Fruit fly (Drosophila melanogaster) whole organism, wandering third instar larva: ENCODE data around the gene S6k.
A peak's percentile ranks its signal among the peaks of the same experiment; 100 is the strongest.

Experiments
- CG9705 ChIP-seq: fragments of 200-800 bp; sonication (Bioruptor generic); optimal IDR thresholded peaks from 2 replicates; lab custom pipeline; 2018; ENCODE audit warnings: missing biosample characterization, mild to moderate bottlenecking, missing genetic modification characterization
- CrebA ChIP-seq: fragments of 200-800 bp; sonication (Bioruptor generic); optimal IDR thresholded peaks from 2 replicates; lab custom pipeline; 2016; ENCODE audit warnings: missing biosample characterization, mild to moderate bottlenecking, missing genetic modification characterization, borderline replicate concordance
- Dfd ChIP-seq: fragments of >200 bp; optimal IDR thresholded peaks from 2 replicates; lab custom pipeline; 2017; ENCODE audit warnings: missing biosample characterization, missing genetic modification characterization
- Dif ChIP-seq: fragments of 200-275, 200-300 bp; sonication (Bioruptor generic); optimal IDR thresholded peaks from 2 replicates; lab custom pipeline; 2018; ENCODE audit warnings: missing biosample characterization, missing genetic modification characterization; ENCODE audit not compliant: partially characterized antibody
- GATAd ChIP-seq: sonication (Bioruptor generic); optimal IDR thresholded peaks from 2 replicates; lab custom pipeline; 2016; ENCODE audit warnings: missing biosample characterization, missing genetic modification characterization
- HLH106 ChIP-seq: fragments of 200-800 bp; optimal IDR thresholded peaks from 3 replicates; lab custom pipeline; 2019; ENCODE audit warnings: missing biosample characterization, mild to moderate bottlenecking, missing genetic modification characterization, moderate library complexity
- Hnf4 ChIP-seq: fragments of 200-800 bp; sonication (Bioruptor generic); optimal IDR thresholded peaks from 2 replicates; lab custom pipeline; 2016; ENCODE audit warnings: missing biosample characterization, mild to moderate bottlenecking, missing genetic modification characterization
- Hr78 ChIP-seq: fragments of >200 bp; optimal IDR thresholded peaks from 2 replicates; lab custom pipeline; 2017; ENCODE audit warnings: missing biosample characterization, missing genetic modification characterization
- Hr83 ChIP-seq: fragments of 200-300 bp; sonication (Bioruptor generic); optimal IDR thresholded peaks from 2 replicates; lab custom pipeline; 2016; ENCODE audit warnings: missing biosample characterization, mild to moderate bottlenecking, missing genetic modification characterization, moderate library complexity; ENCODE audit not compliant: poor library complexity, severe bottlenecking
- Mio ChIP-seq: sonication (Bioruptor generic); optimal IDR thresholded peaks from 2 replicates; lab custom pipeline; 2016; ENCODE audit warnings: missing biosample characterization, missing genetic modification characterization
- Myc ChIP-seq: fragments of >200 bp; optimal IDR thresholded peaks from 2 replicates; lab custom pipeline; 2017
- N ChIP-seq: fragments of >200 bp; optimal IDR thresholded peaks from 2 replicates; lab custom pipeline; 2018; ENCODE audit warnings: missing biosample characterization, missing external identifiers, missing genetic modification characterization
- OdsH ChIP-seq: fragments of 200-800 bp; sonication (Bioruptor generic); optimal IDR thresholded peaks from 2 replicates; lab custom pipeline; 2016; ENCODE audit warnings: missing biosample characterization, mild to moderate bottlenecking, missing genetic modification characterization
- Rel ChIP-seq, 2 experiments: fragments of 200-800 bp; sonication (Bioruptor generic) in 1 of 2; optimal IDR thresholded peaks; 2 replicates in 1 of 2; 3 replicates in 1 of 2; lab custom pipeline; 2016 to 2019; ENCODE audit warnings: mild to moderate bottlenecking in 2 of 2, missing biosample characterization in 2 of 2, missing genetic modification characterization in 2 of 2, moderate library complexity in 1 of 2
- Sp1 ChIP-seq: fragments of 200-800 bp; sonication (Bioruptor generic); optimal IDR thresholded peaks from 3 replicates; lab custom pipeline; 2019; ENCODE audit warnings: missing biosample characterization, mild to moderate bottlenecking, missing genetic modification characterization, moderate library complexity
- Vsx2 ChIP-seq: fragments of 200-300, 225-300 bp; sonication (Bioruptor generic); optimal IDR thresholded peaks from 2 replicates; lab custom pipeline; 2018; ENCODE audit warnings: missing biosample characterization, missing genetic modification characterization; ENCODE audit not compliant: partially characterized antibody
- brk ChIP-seq: fragments of 200-800 bp; sonication (Bioruptor generic); optimal IDR thresholded peaks from 2 replicates; lab custom pipeline; 2016; ENCODE audit warnings: missing biosample characterization, mild to moderate bottlenecking, missing genetic modification characterization
- dl ChIP-seq, 2 experiments: fragments of 175-275, 200-275 bp in 1 of 2; fragments of 200-275 bp in 1 of 2; sonication (Bioruptor generic); optimal IDR thresholded peaks; lab custom pipeline; 2018; ENCODE audit warnings: mild to moderate bottlenecking in 2 of 2, missing biosample characterization in 2 of 2, missing genetic modification characterization in 2 of 2, moderate library complexity in 2 of 2; ENCODE audit not compliant: partially characterized antibody in 2 of 2, insufficient read depth in 1 of 2
- dsf ChIP-seq: sonication (Bioruptor generic); optimal IDR thresholded peaks from 2 replicates; lab custom pipeline; 2016; ENCODE audit warnings: missing biosample characterization, missing genetic modification characterization, borderline replicate concordance
- ey ChIP-seq: fragments of 200-800 bp; sonication (Bioruptor generic); optimal IDR thresholded peaks from 2 replicates; lab custom pipeline; 2016; ENCODE audit warnings: missing biosample characterization, missing genetic modification characterization
- foxo ChIP-seq, 2 experiments: fragments of 200-800 bp; sonication (Bioruptor generic); optimal IDR thresholded peaks; 2 replicates in 1 of 2; 3 replicates in 1 of 2; lab custom pipeline; 2016 to 2017; ENCODE audit warnings: missing biosample characterization in 2 of 2, missing genetic modification characterization in 2 of 2
- h ChIP-seq: fragments of 200-800 bp; sonication (Bioruptor generic); optimal IDR thresholded peaks from 3 replicates; lab custom pipeline; 2016; ENCODE audit warnings: missing biosample characterization, mild to moderate bottlenecking, missing genetic modification characterization
- jim ChIP-seq: fragments of 175-275, 200-325 bp; sonication (Bioruptor generic); optimal IDR thresholded peaks from 2 replicates; lab custom pipeline; 2016; ENCODE audit warnings: missing biosample characterization, mild to moderate bottlenecking, missing genetic modification characterization
- lola ChIP-seq: fragments of >200 bp; optimal IDR thresholded peaks from 2 replicates; lab custom pipeline; 2017; ENCODE audit warnings: missing biosample characterization, missing genetic modification characterization
- psq ChIP-seq: fragments of 200-800 bp; sonication (Bioruptor generic); optimal IDR thresholded peaks from 3 replicates; lab custom pipeline; 2017; ENCODE audit warnings: missing biosample characterization, mild to moderate bottlenecking, missing genetic modification characterization, moderate library complexity
- rgr ChIP-seq: fragments of 200-800 bp; sonication (Bioruptor generic); optimal IDR thresholded peaks from 3 replicates; lab custom pipeline; 2016; ENCODE audit warnings: missing biosample characterization, mild to moderate bottlenecking, missing genetic modification characterization
- sage ChIP-seq: fragments of 200-800 bp; sonication (Bioruptor generic); optimal IDR thresholded peaks from 2 replicates; lab custom pipeline; 2016; ENCODE audit warnings: missing biosample characterization, mild to moderate bottlenecking, missing genetic modification characterization
- sv ChIP-seq: fragments of 200-800 bp; sonication (Bioruptor generic); optimal IDR thresholded peaks from 3 replicates; lab custom pipeline; 2016; ENCODE audit warnings: missing biosample characterization, missing genetic modification characterization
- tai ChIP-seq: sonication (Bioruptor generic); optimal IDR thresholded peaks from 2 replicates; lab custom pipeline; 2016; ENCODE audit warnings: missing biosample characterization, missing genetic modification characterization
- usp ChIP-seq: fragments of >200 bp; optimal IDR thresholded peaks from 2 replicates; lab custom pipeline; 2017; ENCODE audit warnings: missing biosample characterization, missing genetic modification characterization
- woc ChIP-seq: sonication (Bioruptor generic); optimal IDR thresholded peaks from 2 replicates; lab custom pipeline; 2016; ENCODE audit warnings: missing biosample characterization, mild to moderate bottlenecking, missing genetic modification characterization

Gene S6k

dm6 chr3L:5845466-5845865, 34.7 kb upstream of the S6k start, which contains the start of gene vn:
TSS of gene vn (minus strand) at chr3L:5845664.
- TF ChIP-seq Dif: peak; percentile 35
- TF ChIP-seq N (GFP tag; lab: Kevin White, UChicago): no peak
- TF ChIP-seq Dfd: no peak
- TF ChIP-seq OdsH (GFP tag; lab: Kevin White, UChicago): no peak
- TF ChIP-seq tai (GFP tag; lab: Kevin White, UChicago): no peak
- TF ChIP-seq psq (GFP tag; lab: Kevin White, UChicago): no peak
- no peak for TF ChIP-seq ey (GFP tag; lab: Kevin White, UChicago)
- no peak for TF ChIP-seq sage
- no peak for TF ChIP-seq Hnf4
- TF ChIP-seq Rel (GFP tag; optimal IDR thresholded peaks at IDR 0.05; lab: Kevin White, UChicago): no peak
- TF ChIP-seq Rel (tag; optimal IDR thresholded peaks at IDR 0.05; lab: Kevin White, UChicago): no peak
- no peak for TF ChIP-seq usp (GFP tag; lab: Kevin White, UChicago)
- no peak for TF ChIP-seq h
- TF ChIP-seq dl (GFP tag; optimal IDR thresholded peaks at IDR 0.05; lab: Kevin White, UChicago; ENCODE audit: insufficient read depth in 1 of 2, partially characterized antibody in 2 of 2): peak in 1 of 2 experiments; percentile 12
- peak; percentile 14 for TF ChIP-seq brk (GFP tag; lab: Kevin White, UChicago)
- TF ChIP-seq Mio (GFP tag; lab: Kevin White, UChicago): no peak
- TF ChIP-seq CrebA (GFP tag; lab: Kevin White, UChicago): no peak
- no peak for TF ChIP-seq rgr (GFP tag; lab: Kevin White, UChicago)
- TF ChIP-seq jim: peak; percentile 82
- no peak for TF ChIP-seq lola (GFP tag; lab: Kevin White, UChicago)
- no peak for TF ChIP-seq sv (GFP tag; lab: Kevin White, UChicago)
- no peak for TF ChIP-seq Hr78 (GFP tag; lab: Kevin White, UChicago)
- no peak for TF ChIP-seq foxo (GFP tag; optimal IDR thresholded peaks at IDR 0.05; lab: Kevin White, UChicago)
- no peak for TF ChIP-seq GATAd (GFP tag; lab: Kevin White, UChicago)
- no peak for TF ChIP-seq dsf (GFP tag; lab: Kevin White, UChicago)
- TF ChIP-seq HLH106 (tag; lab: Kevin White, UChicago): no peak
- TF ChIP-seq Vsx2 (GFP tag; lab: Kevin White, UChicago): no peak
- no peak for TF ChIP-seq Myc (lab: Kevin White, UChicago)

- TF ChIP-seq Dif (no peak), Myc (lab: Kevin White, UChicago) (no peak), Dfd (peak; percentile 72), h (peak; percentile 12)
These were observed 33.3 kb upstream of the S6k start for dm6 chr3L:5843895-5844576.

DNA sequence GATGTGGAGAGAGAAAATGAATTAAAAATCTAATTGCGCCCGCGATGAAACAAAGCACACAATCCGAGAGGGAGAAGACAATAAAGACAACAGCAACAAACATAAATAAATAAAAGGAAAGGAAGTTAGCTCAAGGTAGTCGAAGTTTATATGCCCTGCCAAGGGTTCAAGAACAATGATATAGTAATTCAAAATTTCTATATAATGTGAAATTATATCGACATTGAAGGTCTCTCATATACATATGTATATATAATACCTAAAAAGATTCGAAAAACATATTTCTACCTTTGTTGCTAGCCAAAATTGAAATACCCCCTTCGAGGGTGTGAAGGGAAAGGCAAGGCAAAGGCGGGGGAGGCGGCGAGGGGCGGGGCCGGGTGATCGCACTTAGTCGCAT, 30.1 kb upstream of the S6k start:
- peak; percentile 79 for TF ChIP-seq Dfd
- TF ChIP-seq woc: no peak
- peak; percentile 28 for TF ChIP-seq psq (GFP tag; lab: Kevin White, UChicago)
- TF ChIP-seq foxo (GFP tag; optimal IDR thresholded peaks at IDR 0.05; lab: Kevin White, UChicago): peak in 1 of 2 experiments; percentile 19
- TF ChIP-seq, all 38 proteins: peak for 3

dm6 chr3L:5838880-5839279, 28.1 kb upstream of the S6k start:
- TF ChIP-seq woc: no peak
- no peak for TF ChIP-seq Hnf4

DNA sequence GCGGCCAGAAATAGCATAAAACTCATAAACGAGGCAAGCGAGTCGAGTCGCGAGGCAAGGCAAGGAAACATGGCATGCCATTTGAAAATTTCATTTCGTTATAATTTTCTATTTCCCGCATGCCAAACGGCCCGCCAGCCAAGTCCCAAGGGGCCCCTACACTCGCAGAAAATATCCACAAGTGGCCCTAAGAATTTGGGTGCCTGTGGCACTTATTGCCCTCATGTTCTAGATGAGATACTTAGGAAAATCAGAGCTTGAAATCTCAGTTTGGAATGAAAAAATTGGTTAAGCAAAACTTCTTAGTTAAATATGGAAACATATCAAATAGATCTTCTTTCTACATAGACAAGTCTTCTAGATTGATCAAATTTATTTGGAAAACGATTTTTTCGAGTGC, 27.6 kb upstream of the S6k start:
- TF ChIP-seq dsf (GFP tag; lab: Kevin White, UChicago) (no peak), Sp1 (no peak), Hr83 (GFP tag; lab: Kevin White, UChicago) (no peak), dl (GFP tag; optimal IDR thresholded peaks at IDR 0.05; lab: Kevin White, UChicago; ENCODE audit: insufficient read depth in 1 of 2, partially characterized antibody in 2 of 2) (no peak), Vsx2 (GFP tag; lab: Kevin White, UChicago) (no peak), foxo (GFP tag; optimal IDR thresholded peaks at IDR 0.05; lab: Kevin White, UChicago) (no peak), Mio (GFP tag; lab: Kevin White, UChicago) (no peak), ey (GFP tag; lab: Kevin White, UChicago) (no peak), usp (GFP tag; lab: Kevin White, UChicago) (no peak), GATAd (GFP tag; lab: Kevin White, UChicago) (no peak), jim (no peak), CG9705 (GFP tag; lab: Kevin White, UChicago) (no peak), h (no peak), brk (GFP tag; lab: Kevin White, UChicago) (no peak), sage (no peak), Dif (no peak), lola (GFP tag; lab: Kevin White, UChicago) (no peak)
